Fruit fly (Drosophila melanogaster) whole organism, wandering third instar larva: ENCODE measurements around the gene Ugt37B1.

ENCODE experiments used
- CrebA ChIP-seq: fragments of 200-800 bp; sonication (Bioruptor generic); optimal IDR thresholded peaks from 2 replicates; lab custom pipeline; 2016; ENCODE audit warnings: missing biosample characterization, mild to moderate bottlenecking, missing genetic modification characterization, borderline replicate concordance
- Hr78 ChIP-seq: fragments of >200 bp; optimal IDR thresholded peaks from 2 replicates; lab custom pipeline; 2017; ENCODE audit warnings: missing biosample characterization, missing genetic modification characterization
- Hr83 ChIP-seq: fragments of 200-300 bp; sonication (Bioruptor generic); optimal IDR thresholded peaks from 2 replicates; lab custom pipeline; 2016; ENCODE audit warnings: missing biosample characterization, mild to moderate bottlenecking, missing genetic modification characterization, moderate library complexity; ENCODE audit not compliant: poor library complexity, severe bottlenecking
- OdsH ChIP-seq: fragments of 200-800 bp; sonication (Bioruptor generic); optimal IDR thresholded peaks from 2 replicates; lab custom pipeline; 2016; ENCODE audit warnings: missing biosample characterization, mild to moderate bottlenecking, missing genetic modification characterization
- br ChIP-seq: fragments of 200-800 bp; sonication (Bioruptor generic); optimal IDR thresholded peaks from 2 replicates; lab custom pipeline; 2016; ENCODE audit warnings: missing biosample characterization, missing genetic modification characterization
- dl ChIP-seq, 2 experiments: fragments of 175-275, 200-275 bp in 1 of 2; fragments of 200-275 bp in 1 of 2; sonication (Bioruptor generic); optimal IDR thresholded peaks; lab custom pipeline; 2018; ENCODE audit warnings: mild to moderate bottlenecking in 2 of 2, missing biosample characterization in 2 of 2, missing genetic modification characterization in 2 of 2, moderate library complexity in 2 of 2; ENCODE audit not compliant: partially characterized antibody in 2 of 2, insufficient read depth in 1 of 2
- lola ChIP-seq: fragments of >200 bp; optimal IDR thresholded peaks from 2 replicates; lab custom pipeline; 2017; ENCODE audit warnings: missing biosample characterization, missing genetic modification characterization

DNA sequence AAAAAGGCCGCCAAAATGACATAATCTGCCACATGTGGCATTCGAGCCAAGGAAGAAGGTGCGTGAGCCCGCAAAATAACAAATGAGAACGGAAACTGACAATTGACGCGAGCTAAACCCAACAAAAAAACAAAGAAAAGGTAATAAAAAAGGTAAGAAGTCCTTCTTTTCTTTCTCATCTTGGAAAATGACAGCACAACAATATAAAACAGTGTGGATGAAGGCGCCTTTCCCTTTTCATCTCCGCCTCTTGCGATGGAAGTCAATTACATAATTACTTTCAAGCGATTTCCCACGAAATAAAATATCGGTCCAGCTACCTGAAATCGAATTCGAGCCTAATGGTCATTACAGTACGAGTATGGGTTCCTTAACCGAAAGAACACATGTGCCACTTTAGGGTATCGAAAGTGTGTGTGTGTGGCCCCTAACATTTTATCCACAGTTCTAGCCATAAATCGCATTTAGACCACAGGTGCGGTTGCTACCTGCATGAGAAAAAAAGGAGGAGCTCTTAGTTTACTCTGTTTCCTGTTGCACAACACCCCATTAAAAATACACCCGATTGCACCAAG, 4.4 kb downstream of the Ugt37B1 start:
- TF ChIP-seq Hr83 (no peak), OdsH (GFP tag; lab: Kevin White, UChicago) (no peak), Hr78 (GFP tag; lab: Kevin White, UChicago) (no peak), br (GFP tag; lab: Kevin White, UChicago) (no peak), CrebA (GFP tag; lab: Kevin White, UChicago) (no peak), lola (GFP tag; lab: Kevin White, UChicago) (no peak), dl (GFP tag; optimal IDR thresholded peaks at IDR 0.05; lab: Kevin White, UChicago; ENCODE audit: insufficient read depth in 1 of 2, partially characterized antibody in 2 of 2) (no peak)
